Worm (Caenorhabditis elegans) whole organism, L1 larva: Measurements from ENCODE around the gene glt-5.

ENCODE experiments used
- fos-1 ChIP-seq: fragments of 150-350 bp; optimal IDR thresholded peaks from 2 replicates; lab custom pipeline; 2014; ENCODE audit warnings: missing biosample characterization, missing genetic modification characterization
- lin-14 ChIP-seq: fragments of 200-800 bp; sonication (Bioruptor generic); optimal IDR thresholded peaks from 2 replicates; lab custom pipeline; 2018; ENCODE audit warnings: mild to moderate bottlenecking, missing genetic modification characterization, moderate library complexity, missing compliant biosample characterization
- lin-15B ChIP-seq: fragments of 150-350 bp; sonication (generic microtip); optimal IDR thresholded peaks from 3 replicates; lab custom pipeline; 2014; ENCODE audit warnings: missing biosample characterization, missing genetic modification characterization
- lin-35 ChIP-seq, 2 experiments: fragments of 150-350 bp; optimal IDR thresholded peaks; 2 replicates each; lab custom pipeline; 2014; ENCODE audit warnings: missing biosample characterization in 2 of 2, missing genetic modification characterization in 2 of 2, missing genetic modification reagents in 2 of 2
- nhr-90 ChIP-seq: sonication (generic microtip); optimal IDR thresholded peaks from 2 replicates; lab custom pipeline; 2016; ENCODE audit warnings: mild to moderate bottlenecking, missing genetic modification characterization, missing compliant biosample characterization; ENCODE audit not compliant: poor library complexity
- unc-130 ChIP-seq: fragments of 150-350 bp; optimal IDR thresholded peaks from 2 replicates; lab custom pipeline; 2017; ENCODE audit warnings: missing biosample characterization, missing genetic modification characterization, inconsistent platforms

DNA sequence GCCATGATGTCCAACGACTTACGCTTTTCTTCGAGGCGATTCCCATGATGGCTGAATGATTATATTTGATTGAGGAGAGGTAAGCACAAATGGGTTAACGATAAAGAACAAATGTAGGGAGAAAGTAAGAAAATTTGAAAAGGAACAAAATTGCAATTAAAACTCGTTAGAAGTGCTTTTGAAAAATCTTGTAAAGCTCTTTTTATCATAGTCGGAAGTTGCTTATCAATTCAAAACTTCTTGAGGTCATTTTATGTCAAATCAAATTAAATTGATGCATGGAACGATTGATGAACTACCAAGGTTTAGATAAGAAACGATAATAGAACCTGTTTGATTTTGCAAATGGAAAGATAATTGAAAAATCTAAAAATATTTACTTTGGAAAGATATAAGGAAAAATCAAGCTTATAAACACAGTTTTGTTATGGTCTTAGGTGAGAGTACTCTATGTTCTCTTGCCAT, at the start of gene glt-5:
- TF ChIP-seq fos-1 (no peak), lin-15B (no peak), nhr-90 (tag; lab: Kevin White, UChicago) (no peak), lin-14 (no peak), lin-35 (GFP tag; optimal IDR thresholded peaks at IDR 0.05; lab: Kevin White, UChicago) (no peak), unc-130 (tag; lab: Kevin White, UChicago) (no peak)
